Worm (Caenorhabditis elegans) whole organism, young adult: Measurements from ENCODE around the gene C55B6.4.

Source experiments
- F55B11.4 ChIP-seq: sonication (generic microtip); optimal IDR thresholded peaks from 2 replicates; lab custom pipeline; 2016; ENCODE audit warnings: missing compliant biosample characterization, missing genetic modification characterization, borderline replicate concordance; ENCODE audit not compliant: insufficient read depth
- bed-1 ChIP-seq: fragments of 200-800 bp; sonication (Bioruptor generic); IDR thresholded peaks from 2 replicates; pipeline ENCODE4 v1.3.6; 2022; ENCODE audit warnings: missing genetic modification reagents, missing genetic modification characterization, missing compliant biosample characterization
- nfya-2 ChIP-seq: fragments of 200-800 bp; sonication (Bioruptor generic); IDR thresholded peaks from 2 replicates; pipeline ENCODE4 v1.3.6; 2022; ENCODE audit warnings: missing genetic modification reagents, missing genetic modification characterization, missing compliant biosample characterization
- nhr-179 ChIP-seq: sonication (generic microtip); optimal IDR thresholded peaks from 2 replicates; lab custom pipeline; 2016; ENCODE audit warnings: mild to moderate bottlenecking, missing genetic modification characterization, missing compliant biosample characterization
- nhr-80 ChIP-seq: sonication (generic microtip); optimal IDR thresholded peaks from 2 replicates; lab custom pipeline; 2016; ENCODE audit warnings: missing genetic modification characterization, missing compliant biosample characterization
- repo-1 ChIP-seq: sonication (generic microtip); optimal IDR thresholded peaks from 2 replicates; lab custom pipeline; 2017; ENCODE audit warnings: mild to moderate bottlenecking, missing genetic modification characterization, missing compliant biosample characterization

The C55B6.4 gene

DNA sequence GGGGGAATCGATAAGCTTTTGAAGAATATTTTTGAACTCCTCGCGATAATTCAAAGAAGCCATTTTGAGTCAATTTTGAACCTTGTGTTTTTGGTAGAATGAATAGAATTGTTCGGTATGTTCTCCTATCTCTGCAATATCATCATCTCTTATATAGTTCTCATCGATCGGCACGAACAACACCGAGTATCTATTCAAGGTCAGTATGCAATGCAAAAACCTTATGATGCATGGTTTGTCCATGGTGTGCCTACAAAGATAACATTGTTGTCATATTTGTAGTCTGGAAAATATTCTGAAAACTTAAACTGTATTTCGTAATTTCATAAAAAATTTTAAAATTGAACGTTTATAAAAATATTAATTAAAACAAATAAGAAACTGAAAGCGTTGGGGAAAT is 44.0 kb downstream of the C55B6.4 start, which contains the start of gene alh-10:
alh-10 (minus strand) TSS at position 127 of the 400 bp plus-strand sequence.
- peak; percentile 6 for TF ChIP-seq nhr-80
- TF ChIP-seq nfya-2 (GFP tag; lab: Robert Waterston, UW), result no peak
- TF ChIP-seq nhr-179 (tag; lab: Kevin White, UChicago), result no peak

DNA sequence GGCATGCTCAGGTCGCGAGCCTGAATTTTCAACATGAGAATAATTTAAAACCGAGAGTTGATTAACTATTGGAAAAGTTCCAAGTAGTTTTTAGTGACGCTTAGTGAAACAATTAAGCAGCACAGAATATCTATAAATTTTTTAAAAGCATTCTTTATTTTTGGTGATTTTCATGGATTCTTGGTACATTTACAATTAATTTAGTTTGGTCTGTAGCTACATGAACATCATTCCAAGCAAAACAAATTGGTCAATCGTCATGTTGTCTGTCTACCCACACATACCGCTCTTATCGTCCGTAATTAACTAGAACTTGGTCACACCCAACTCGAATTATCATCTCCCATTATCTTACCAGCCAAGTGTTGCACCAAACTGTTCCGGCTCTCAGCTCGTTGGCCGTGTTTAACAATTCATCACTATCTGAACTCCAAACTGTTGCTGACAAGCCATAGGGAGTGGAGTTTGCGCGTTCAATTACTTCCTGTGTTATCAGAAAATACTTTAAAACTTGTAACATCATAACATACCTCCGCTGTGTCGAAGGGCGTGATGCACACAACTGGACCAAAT is 46.7 kb downstream of the C55B6.4 start:
- TF ChIP-seq bed-1 (GFP tag; lab: Robert Waterston, UW) (0 out of 2 replicates have a peak, but pooled peaks have one; percentile 62), F55B11.4 (tag; lab: Kevin White, UChicago) (no peak)

DNA sequence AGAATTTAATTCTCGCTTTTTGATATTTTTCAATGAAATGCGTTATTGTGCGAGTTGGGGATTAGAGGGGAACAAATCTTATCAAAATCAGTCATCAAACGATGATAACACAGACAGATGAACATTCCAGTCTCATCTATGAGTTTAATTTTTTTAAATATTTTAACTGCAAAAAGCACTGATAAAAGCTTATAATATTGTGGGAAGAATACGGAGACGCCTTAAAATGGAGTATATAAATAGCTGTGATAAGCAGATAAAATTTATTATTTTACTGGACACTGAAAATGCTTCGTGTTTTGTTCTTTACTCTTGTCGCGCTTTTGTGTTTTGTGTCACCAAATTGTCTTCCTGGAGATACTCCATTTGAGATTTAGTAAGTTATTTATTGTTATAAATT is 47.9 kb downstream of the C55B6.4 start, which contains the start of gene clec-86:
clec-86 (plus strand) TSS at position 262 of the 400 bp plus-strand sequence.
- TF ChIP-seq nhr-80 (peak; percentile 18), repo-1 (no peak)
